Worm (Caenorhabditis elegans) whole organism, early embryonic: ENCODE measurements around the gene sftd-3.
A peak's percentile ranks its signal among the peaks of the same experiment; 100 is the strongest.

ENCODE experiments used
- B0310.2 ChIP-seq: sonication (generic microtip); optimal IDR thresholded peaks from 2 replicates; lab custom pipeline; 2016; ENCODE audit warnings: mild to moderate bottlenecking, missing genetic modification characterization, missing compliant biosample characterization
- F13C5.2 ChIP-seq: sonication (generic microtip); optimal IDR thresholded peaks from 2 replicates; lab custom pipeline; 2017; ENCODE audit warnings: mild to moderate bottlenecking, missing genetic modification characterization, inconsistent platforms, missing compliant biosample characterization
- aly-1 ChIP-seq: sonication (generic microtip); optimal IDR thresholded peaks from 2 replicates; lab custom pipeline; 2016; ENCODE audit warnings: missing genetic modification characterization, missing compliant biosample characterization
- ama-1 ChIP-seq: fragments of 150-350 bp; optimal IDR thresholded peaks from 2 replicates; lab custom pipeline; 2014
- ceh-13 ChIP-seq: fragments of 200-800 bp; sonication (Bioruptor generic); optimal IDR thresholded peaks from 2 replicates; lab custom pipeline; 2018; ENCODE audit warnings: mild to moderate bottlenecking, missing genetic modification characterization, missing compliant biosample characterization
- ceh-36 ChIP-seq: sonication (generic microtip); optimal IDR thresholded peaks from 2 replicates; lab custom pipeline; 2016; ENCODE audit warnings: missing genetic modification characterization, inconsistent platforms, missing compliant biosample characterization
- ets-7 ChIP-seq: sonication (generic microtip); optimal IDR thresholded peaks from 2 replicates; lab custom pipeline; 2016; ENCODE audit warnings: missing genotype, missing genetic modification characterization, missing compliant biosample characterization
- flt-1 ChIP-seq: fragments of 200-800 bp; sonication (Bioruptor generic); IDR thresholded peaks from 2 replicates; pipeline ENCODE4 v1.3.6; 2022; ENCODE audit warnings: missing genetic modification characterization, missing compliant biosample characterization
- hmbx-1 ChIP-seq: sonication (generic microtip); optimal IDR thresholded peaks from 2 replicates; lab custom pipeline; 2016; ENCODE audit warnings: mild to moderate bottlenecking, missing genetic modification characterization, missing compliant biosample characterization
- hmg-4 ChIP-seq: fragments of 200-800 bp; sonication (Bioruptor generic); optimal IDR thresholded peaks from 2 replicates; lab custom pipeline; 2018; ENCODE audit warnings: mild to moderate bottlenecking, missing genetic modification characterization, missing compliant biosample characterization
- hnd-1 ChIP-seq: sonication (generic microtip); optimal IDR thresholded peaks from 2 replicates; lab custom pipeline; 2016; ENCODE audit warnings: missing genetic modification characterization, missing compliant biosample characterization
- pes-1 ChIP-seq: fragments of 200-800 bp; sonication (Bioruptor generic); IDR thresholded peaks from 2 replicates; pipeline ENCODE4 v1.3.6; 2022; ENCODE audit warnings: missing genetic modification reagents, missing genetic modification characterization, missing compliant biosample characterization
- scrt-1 ChIP-seq: fragments of 200-800 bp; sonication (Bioruptor generic); IDR thresholded peaks from 2 replicates; pipeline ENCODE4 v1.3.6; 2022; ENCODE audit warnings: missing genetic modification characterization, missing compliant biosample characterization
- sea-1 ChIP-seq: fragments of 200-800 bp; sonication (Bioruptor generic); conservative IDR thresholded peaks from 2 replicates; pipeline ENCODE4 v1.3.6; 2022; ENCODE audit warnings: missing genetic modification characterization, missing compliant biosample characterization
- tbx-11 ChIP-seq: fragments of 200-800 bp; sonication (Bioruptor generic); IDR thresholded peaks from 2 replicates; pipeline ENCODE4 v1.3.6; 2022; ENCODE audit warnings: missing genetic modification characterization, missing compliant biosample characterization
- tbx-37 ChIP-seq: fragments of 200-800 bp; sonication (Bioruptor generic); conservative IDR thresholded peaks from 2 replicates; pipeline ENCODE4 v1.3.6; 2022; ENCODE audit warnings: missing genetic modification reagents, missing genetic modification characterization, missing compliant biosample characterization
- tra-4 ChIP-seq: sonication (generic microtip); optimal IDR thresholded peaks from 2 replicates; lab custom pipeline; 2017; ENCODE audit warnings: missing genetic modification characterization, missing compliant biosample characterization

sftd-3 gene

DNA sequence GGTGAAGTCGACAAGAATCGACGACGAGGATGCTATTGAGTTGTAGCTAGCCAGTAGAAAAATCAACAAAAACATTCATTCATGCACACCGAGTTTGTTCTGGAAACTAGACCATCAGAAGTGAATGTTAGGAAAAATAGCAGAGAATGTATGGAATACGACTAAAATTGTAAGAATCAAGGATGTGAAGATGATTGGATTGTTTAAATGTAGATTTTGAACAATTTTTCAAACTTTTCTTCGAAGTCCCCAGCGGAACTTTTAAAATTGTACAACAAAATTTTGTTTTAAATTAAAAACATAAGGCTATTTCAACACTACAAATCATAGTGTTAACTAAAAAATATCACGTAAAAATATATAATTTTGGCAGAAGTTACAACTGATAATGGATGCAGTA lies 18.7 kb upstream of the sftd-3 start, which contains the start of gene C18E9.7:
C18E9.7 (minus strand) TSS at position 101 of the 400 bp plus-strand sequence.
- TF ChIP-seq hmbx-1 (tag; lab: Kevin White, UChicago) (no peak), hnd-1 (tag; lab: Kevin White, UChicago) (no peak), ama-1 (lab: Kevin White, UChicago) (no peak), sea-1 (GFP tag; lab: Robert Waterston, UW) (no peak), hmg-4 (GFP tag; lab: Kevin White, UChicago) (no peak), flt-1 (no peak), tra-4 (tag; lab: Kevin White, UChicago) (no peak), tbx-37 (GFP tag; lab: Robert Waterston, UW) (no peak), ceh-36 (no peak), ceh-13 (no peak), ets-7 (tag; lab: Kevin White, UChicago) (no peak), B0310.2 (tag; lab: Kevin White, UChicago) (no peak), scrt-1 (GFP tag; lab: Robert Waterston, UW) (no peak)

DNA sequence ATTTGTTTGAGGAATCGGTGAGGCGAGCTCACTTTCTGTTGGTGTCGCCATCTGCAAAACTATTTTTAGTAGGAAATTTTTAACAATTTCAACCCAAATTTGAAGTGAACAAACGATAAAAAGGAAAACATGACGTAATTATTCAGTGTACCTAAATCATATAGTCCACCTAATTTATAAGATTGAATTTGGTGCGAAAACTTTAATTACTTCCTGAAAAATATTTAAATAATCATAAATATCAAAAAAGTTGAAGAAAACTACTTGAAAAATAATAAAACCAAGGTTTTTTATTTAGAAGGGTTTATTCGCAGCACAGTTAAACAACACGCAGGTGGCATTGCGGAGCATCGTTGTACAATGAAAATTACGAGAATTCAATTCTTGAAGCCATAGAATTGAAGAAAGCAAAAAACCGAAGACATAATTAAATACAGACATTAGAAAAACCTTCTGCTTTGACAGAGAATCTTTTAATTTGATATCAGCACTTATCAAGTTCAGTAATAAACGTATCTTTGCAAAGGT lies 9.6 kb upstream of the sftd-3 start, which contains the start of gene tomm-40:
tomm-40 (minus strand) TSS at position 51 of the 528 bp plus-strand sequence.
- TF ChIP-seq F13C5.2 (tag; lab: Kevin White, UChicago), result peak; percentile 47
- TF ChIP-seq ama-1 (lab: Kevin White, UChicago), result no peak
- TF ChIP-seq pes-1 (GFP tag; lab: Robert Waterston, UW), result no peak
- TF ChIP-seq scrt-1 (GFP tag; lab: Robert Waterston, UW), result no peak

ce11 chrII:8969251-8970183 lies 5.6 kb upstream of the sftd-3 start, which contains the start of the genes szy-20 and C18E9.5:
Gene szy-20, minus strand, starts transcription at chrII:8969333.
Gene C18E9.5, plus strand, starts transcription at chrII:8969980.
- TF ChIP-seq tbx-11 (GFP tag; lab: Robert Waterston, UW), result no peak
- no peak for TF ChIP-seq tra-4 (tag; lab: Kevin White, UChicago)
- TF ChIP-seq tbx-37 (GFP tag; lab: Robert Waterston, UW), result 0 out of 2 replicates have a peak, but pooled peaks have one; percentile 22
- TF ChIP-seq pes-1 (GFP tag; lab: Robert Waterston, UW), result no peak; the same call in 1 of the 2 replicates
- no peak for TF ChIP-seq hmbx-1 (tag; lab: Kevin White, UChicago)
- no peak for TF ChIP-seq scrt-1 (GFP tag; lab: Robert Waterston, UW)
- no peak for TF ChIP-seq aly-1 (tag; lab: Kevin White, UChicago)
- TF ChIP-seq ceh-36, result no peak
- no peak for TF ChIP-seq B0310.2 (tag; lab: Kevin White, UChicago)
- TF ChIP-seq flt-1, result no peak
- TF ChIP-seq hnd-1 (tag; lab: Kevin White, UChicago), result no peak
- peak; percentile 82 for TF ChIP-seq F13C5.2 (tag; lab: Kevin White, UChicago)
- no peak for TF ChIP-seq ets-7 (tag; lab: Kevin White, UChicago)
- TF ChIP-seq ama-1 (lab: Kevin White, UChicago), result no peak
- TF ChIP-seq ceh-13, result no peak
- TF ChIP-seq hmg-4 (GFP tag; lab: Kevin White, UChicago), result peak; percentile 67
- TF ChIP-seq sea-1 (GFP tag; lab: Robert Waterston, UW), result no peak

- no peak for TF ChIP-seq ceh-13
- TF ChIP-seq flt-1, result no peak
- no peak for TF ChIP-seq tbx-37 (GFP tag; lab: Robert Waterston, UW)
- TF ChIP-seq ama-1 (lab: Kevin White, UChicago), result no peak
- no peak for TF ChIP-seq hmg-4 (GFP tag; lab: Kevin White, UChicago)
These were observed 886 bp upstream of the sftd-3 start, which contains the start of the genes ndub-3 and C18E9.2 for ce11 chrII:8964835-8965234. Gene ndub-3, minus strand, starts transcription at chrII:8964890. Gene C18E9.2, plus strand, starts transcription at chrII:8965006.

DNA sequence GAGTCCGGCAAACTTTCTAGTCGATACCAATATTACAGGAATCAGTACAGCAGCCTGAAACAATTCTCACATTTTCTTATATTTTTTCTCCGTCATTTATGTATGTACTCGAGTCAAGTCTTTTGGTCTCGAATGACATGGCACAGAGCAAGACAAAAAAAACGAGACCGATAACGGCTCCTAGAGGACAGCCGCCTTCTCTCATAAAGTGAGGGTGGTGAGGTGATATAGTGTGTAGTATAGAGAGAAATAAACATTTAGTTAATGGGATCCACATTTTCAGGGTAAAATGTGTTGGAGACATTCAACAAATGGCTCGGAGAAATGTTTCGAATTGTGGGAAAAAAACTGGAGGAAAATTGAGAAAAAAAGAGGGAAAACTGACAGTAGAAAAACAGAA lies 1.7 kb downstream of the sftd-3 start:
- TF ChIP-seq flt-1 (no peak), tbx-37 (GFP tag; lab: Robert Waterston, UW) (no peak), pes-1 (GFP tag; lab: Robert Waterston, UW) (no peak), hmbx-1 (tag; lab: Kevin White, UChicago) (no peak), ceh-13 (no peak), tra-4 (tag; lab: Kevin White, UChicago) (no peak), aly-1 (tag; lab: Kevin White, UChicago) (no peak), hmg-4 (GFP tag; lab: Kevin White, UChicago) (no peak), hnd-1 (tag; lab: Kevin White, UChicago) (no peak), ets-7 (tag; lab: Kevin White, UChicago) (no peak)

ce11 chrII:8961450-8961849 lies 2.5 kb downstream of the sftd-3 start:
- no peak for TF ChIP-seq tra-4 (tag; lab: Kevin White, UChicago)
- no peak for TF ChIP-seq B0310.2 (tag; lab: Kevin White, UChicago)
- no peak for TF ChIP-seq aly-1 (tag; lab: Kevin White, UChicago)
- no peak for TF ChIP-seq ceh-36
- no peak for TF ChIP-seq tbx-37 (GFP tag; lab: Robert Waterston, UW)

- TF ChIP-seq flt-1 (no peak), hmbx-1 (tag; lab: Kevin White, UChicago) (no peak), aly-1 (tag; lab: Kevin White, UChicago) (no peak), pes-1 (GFP tag; lab: Robert Waterston, UW) (no peak), sea-1 (GFP tag; lab: Robert Waterston, UW) (no peak), ceh-13 (no peak), B0310.2 (tag; lab: Kevin White, UChicago) (no peak), tbx-11 (GFP tag; lab: Robert Waterston, UW) (no peak), hnd-1 (tag; lab: Kevin White, UChicago) (no peak), tra-4 (tag; lab: Kevin White, UChicago) (no peak)
These were observed 3.5 kb downstream of the sftd-3 start, which contains the start of gene cal-2 for ce11 chrII:8960414-8960813. Gene cal-2, plus strand, starts transcription at chrII:8960714.
